Worm (Caenorhabditis elegans): Measurements from ENCODE around the gene F28B12.1.

ce11 chrII:5951745-5952144 lies 9.0 kb downstream of the F28B12.1 start:
- TF ChIP-seq Y55F3AM.14 (GFP tag; optimal IDR thresholded peaks at IDR 0.05): no peak
- no peak for TF ChIP-seq skn-1 (tag; optimal IDR thresholded peaks at IDR 0.05)
- no peak for TF ChIP-seq ZK546.5 (tag; optimal IDR thresholded peaks at IDR 0.05)

Data from whole organism, L2 larva.